Fruit fly (Drosophila melanogaster) whole organism, embryonic: ENCODE measurements around the gene cic.

Experiments
- CG11723 ChIP-seq: fragments of 200-800 bp; sonication (Bioruptor generic); optimal IDR thresholded peaks from 2 replicates; lab custom pipeline; 2017; ENCODE audit warnings: missing biosample characterization, mild to moderate bottlenecking, missing genetic modification characterization
- CG12391 ChIP-seq: fragments of 200-800 bp; sonication (Bioruptor generic); optimal IDR thresholded peaks from 3 replicates; lab custom pipeline; 2018; ENCODE audit warnings: missing biosample characterization, mild to moderate bottlenecking, missing genetic modification characterization, moderate library complexity
- CG12659 ChIP-seq: fragments of 200-800 bp; sonication (Bioruptor generic); optimal IDR thresholded peaks from 3 replicates; lab custom pipeline; 2017; ENCODE audit warnings: mild to moderate bottlenecking, missing biosample characterization, missing genetic modification reagents, missing genetic modification characterization
- CG13287 ChIP-seq: fragments of 200-800 bp; sonication (Bioruptor generic); IDR thresholded peaks from 2 replicates; pipeline ENCODE4 v1.3.6; 2022; ENCODE audit warnings: missing biosample characterization, missing genetic modification characterization; ENCODE audit not compliant: partially characterized antibody
- CG13624 ChIP-seq: fragments of 200-800 bp; sonication (Bioruptor generic); optimal IDR thresholded peaks from 2 replicates; lab custom pipeline; 2016; ENCODE audit warnings: missing biosample characterization, missing genetic modification characterization
- CG14667 ChIP-seq: fragments of 200-800 bp; sonication (Bioruptor generic); IDR thresholded peaks from 2 replicates; pipeline ENCODE4 v1.3.6; 2022; ENCODE audit warnings: missing biosample characterization, missing genetic modification characterization
- CG15601 ChIP-seq: fragments of 200-800 bp; sonication (Bioruptor generic); optimal IDR thresholded peaks from 3 replicates; lab custom pipeline; 2019; ENCODE audit warnings: missing biosample characterization, mild to moderate bottlenecking, missing genetic modification characterization, moderate library complexity
- CG17568 ChIP-seq: fragments of 200-800 bp; sonication (Bioruptor generic); optimal IDR thresholded peaks from 2 replicates; lab custom pipeline; 2018; ENCODE audit warnings: missing biosample characterization, mild to moderate bottlenecking, missing genetic modification characterization, moderate library complexity
- CG18011 ChIP-seq: fragments of 200-800 bp; sonication (Bioruptor generic); optimal IDR thresholded peaks from 2 replicates; lab custom pipeline; 2017; ENCODE audit warnings: missing biosample characterization, missing genetic modification characterization, mild to moderate bottlenecking, moderate library complexity, missing genotype
- CG2116 ChIP-seq: fragments of 200-800 bp; sonication (Bioruptor generic); optimal IDR thresholded peaks from 3 replicates; lab custom pipeline; 2018; ENCODE audit warnings: missing biosample characterization, mild to moderate bottlenecking, missing genetic modification characterization
- CG2678 ChIP-seq: fragments of 200-800 bp; sonication (Bioruptor generic); optimal IDR thresholded peaks from 3 replicates; lab custom pipeline; 2019; ENCODE audit warnings: missing biosample characterization, mild to moderate bottlenecking, missing genetic modification characterization, moderate library complexity
- CG34224 ChIP-seq: fragments of 200-800 bp; sonication (Bioruptor generic); IDR thresholded peaks from 3 replicates; pipeline ENCODE4 v1.3.6; 2022; ENCODE audit warnings: missing biosample characterization, missing genetic modification characterization; ENCODE audit not compliant: partially characterized antibody
- CG34376 ChIP-seq: fragments of 200-800 bp; sonication (Bioruptor generic); optimal IDR thresholded peaks from 2 replicates; lab custom pipeline; 2018; ENCODE audit warnings: missing biosample characterization, mild to moderate bottlenecking, missing genetic modification characterization
- CG8924 ChIP-seq: fragments of 200-800 bp; optimal IDR thresholded peaks from 3 replicates; lab custom pipeline; 2019; ENCODE audit warnings: missing biosample characterization, mild to moderate bottlenecking, missing genetic modification characterization, moderate library complexity
- Camta ChIP-seq: fragments of 200-800 bp; sonication (Bioruptor generic); optimal IDR thresholded peaks from 2 replicates; lab custom pipeline; 2016; ENCODE audit warnings: missing biosample characterization, missing genetic modification characterization
- Deaf1 ChIP-seq: fragments of 200-800 bp; optimal IDR thresholded peaks from 3 replicates; lab custom pipeline; 2019; ENCODE audit warnings: missing biosample characterization, mild to moderate bottlenecking, missing genetic modification characterization, moderate library complexity
- Dref ChIP-seq: fragments of 200-800 bp; sonication (Bioruptor generic); IDR thresholded peaks from 2 replicates; pipeline ENCODE4 v1.3.6; 2022; ENCODE audit warnings: missing biosample characterization, missing genetic modification characterization
- ERR ChIP-seq: fragments of 200-800 bp; sonication (Bioruptor generic); optimal IDR thresholded peaks from 2 replicates; lab custom pipeline; 2016; ENCODE audit warnings: missing biosample characterization, missing genetic modification characterization
- Elba2 ChIP-seq: fragments of 200-800 bp; sonication (Bioruptor generic); optimal IDR thresholded peaks from 3 replicates; lab custom pipeline; 2016; ENCODE audit warnings: missing biosample characterization, missing genetic modification characterization
- Jarid2 ChIP-seq: fragments of 200-800 bp; sonication (Bioruptor generic); optimal IDR thresholded peaks from 3 replicates; lab custom pipeline; 2017; ENCODE audit warnings: mild to moderate bottlenecking, missing biosample characterization, missing genetic modification reagents, missing genetic modification characterization
- Lhr ChIP-seq: fragments of 200-800 bp; sonication (Bioruptor generic); optimal IDR thresholded peaks from 3 replicates; lab custom pipeline; 2017; ENCODE audit warnings: mild to moderate bottlenecking, missing biosample characterization, missing genetic modification reagents, missing genetic modification characterization
- Pdp1 ChIP-seq, 2 experiments: fragments of 200-800 bp; sonication (Bioruptor generic); optimal IDR thresholded peaks; 3 replicates each; lab custom pipeline; 2016; ENCODE audit warnings: missing biosample characterization in 2 of 2, missing genetic modification characterization in 2 of 2, mild to moderate bottlenecking in 1 of 2, moderate library complexity in 1 of 2
- Scr ChIP-seq: fragments of 200-800 bp; sonication (Bioruptor generic); IDR thresholded peaks from 2 replicates; pipeline ENCODE4 v1.3.6; 2022; ENCODE audit warnings: missing biosample characterization, missing genetic modification characterization; ENCODE audit not compliant: partially characterized antibody
- Six4 ChIP-seq: fragments of 200-800 bp; sonication (Bioruptor generic); optimal IDR thresholded peaks from 2 replicates; lab custom pipeline; 2016; ENCODE audit warnings: missing biosample characterization, missing genetic modification characterization
- ab ChIP-seq: fragments of 200-800 bp; sonication (Bioruptor generic); optimal IDR thresholded peaks from 2 replicates; lab custom pipeline; 2016; ENCODE audit warnings: missing biosample characterization, missing genetic modification characterization
- ash1 ChIP-seq: fragments of 200-800 bp; sonication (Bioruptor generic); optimal IDR thresholded peaks from 2 replicates; lab custom pipeline; 2018; ENCODE audit warnings: missing biosample characterization, mild to moderate bottlenecking, missing genetic modification characterization
- az2 ChIP-seq: fragments of 200-800 bp; sonication (Bioruptor generic); optimal IDR thresholded peaks from 3 replicates; lab custom pipeline; 2016; ENCODE audit warnings: missing biosample characterization, missing genetic modification characterization
- dan ChIP-seq: fragments of 200-800 bp; sonication (Bioruptor generic); IDR thresholded peaks from 2 replicates; pipeline ENCODE4 v1.3.6; 2022; ENCODE audit warnings: missing biosample characterization, missing genetic modification characterization
- dm ChIP-seq: fragments of 200-800 bp; sonication (Bioruptor generic); optimal IDR thresholded peaks from 3 replicates; lab custom pipeline; 2016; ENCODE audit warnings: missing biosample characterization, missing genetic modification characterization
- dpn ChIP-seq, 2 experiments: fragments of 200-800 bp; sonication (Bioruptor generic); optimal IDR thresholded peaks; 3 replicates each; lab custom pipeline; 2016; ENCODE audit warnings: missing biosample characterization in 2 of 2, missing genetic modification characterization in 2 of 2
- dysf ChIP-seq: fragments of 200-800 bp; sonication (Bioruptor generic); IDR thresholded peaks from 3 replicates; pipeline ENCODE4 v1.3.6; 2022; ENCODE audit warnings: missing biosample characterization, missing genetic modification characterization
- exex ChIP-seq: fragments of 200-800 bp; sonication (Bioruptor generic); optimal IDR thresholded peaks from 4 replicates; lab custom pipeline; 2018; ENCODE audit warnings: missing biosample characterization, mild to moderate bottlenecking, missing genetic modification characterization, moderate library complexity
- fd96Cb ChIP-seq: fragments of 200-800 bp; sonication (Bioruptor generic); optimal IDR thresholded peaks from 2 replicates; lab custom pipeline; 2018; ENCODE audit warnings: missing biosample characterization, mild to moderate bottlenecking, missing genetic modification characterization, moderate library complexity
- gem ChIP-seq: fragments of 200-800 bp; sonication (Bioruptor generic); optimal IDR thresholded peaks from 2 replicates; lab custom pipeline; 2019; ENCODE audit warnings: missing biosample characterization, mild to moderate bottlenecking, missing genetic modification characterization, moderate library complexity
- grn ChIP-seq: fragments of 200-800 bp; sonication (Bioruptor generic); optimal IDR thresholded peaks from 3 replicates; lab custom pipeline; 2017; ENCODE audit warnings: missing biosample characterization, missing genetic modification characterization
- hth ChIP-seq: fragments of >200 bp; optimal IDR thresholded peaks from 2 replicates; lab custom pipeline; 2017; ENCODE audit warnings: inconsistent platforms
- mirr ChIP-seq: fragments of 200-800 bp; sonication (Bioruptor generic); optimal IDR thresholded peaks from 3 replicates; lab custom pipeline; 2018; ENCODE audit warnings: missing biosample characterization, mild to moderate bottlenecking, missing genetic modification characterization
- onecut ChIP-seq: fragments of 200-800 bp; sonication (Bioruptor generic); IDR thresholded peaks from 2 replicates; pipeline ENCODE4 v1.3.6; 2022; ENCODE audit warnings: missing biosample characterization, missing genetic modification characterization
- org-1 ChIP-seq: fragments of 200-800 bp; sonication (Bioruptor generic); optimal IDR thresholded peaks from 2 replicates; lab custom pipeline; 2017; ENCODE audit warnings: missing biosample characterization, missing genetic modification characterization
- otp ChIP-seq: fragments of 200-800 bp; sonication (Bioruptor generic); IDR thresholded peaks from 3 replicates; pipeline ENCODE4, ENCODE4 v1.3.6; 2022; ENCODE audit warnings: missing biosample characterization, missing genetic modification characterization
- prd ChIP-seq, 3 experiments: fragments of >200 bp in 2 of 3; fragments of 200-800 bp in 1 of 3; sonication (Bioruptor generic) in 1 of 3; optimal IDR thresholded peaks in 2 of 3; IDR thresholded peaks in 1 of 3; 2 replicates in 2 of 3; 3 replicates in 1 of 3; pipeline versions ENCODE4 v1.3.6 to Lab custom; 2017 to 2022; ENCODE audit warnings: missing biosample characterization in 1 of 3, missing genetic modification characterization in 1 of 3
- ranshi ChIP-seq: fragments of 200-800 bp; sonication (Bioruptor generic); IDR thresholded peaks from 2 replicates; pipeline ENCODE4 v1.3.6; 2022; ENCODE audit warnings: missing biosample characterization, missing genetic modification characterization
- shn ChIP-seq: fragments of 200-800 bp; sonication (Bioruptor generic); optimal IDR thresholded peaks from 3 replicates; lab custom pipeline; 2016; ENCODE audit warnings: missing biosample characterization, missing genetic modification characterization
- ssp ChIP-seq: fragments of 200-800 bp; sonication (Bioruptor generic); IDR thresholded peaks from 2 replicates; pipeline ENCODE4 v1.3.6; 2022; ENCODE audit warnings: missing biosample characterization, missing genetic modification characterization
- sug ChIP-seq: fragments of 200-800 bp; optimal IDR thresholded peaks from 2 replicates; lab custom pipeline; 2019; ENCODE audit warnings: missing biosample characterization, mild to moderate bottlenecking, missing genetic modification characterization, moderate library complexity
- tin ChIP-seq: fragments of 200-800 bp; sonication (Bioruptor generic); optimal IDR thresholded peaks from 3 replicates; lab custom pipeline; 2016; ENCODE audit warnings: missing biosample characterization, missing genetic modification characterization
- tna ChIP-seq: fragments of 200-800 bp; sonication (Bioruptor generic); IDR thresholded peaks from 2 replicates; pipeline ENCODE4 v1.3.6; 2022; ENCODE audit warnings: missing biosample characterization, missing genetic modification characterization; ENCODE audit not compliant: partially characterized antibody

The cic gene

DNA sequence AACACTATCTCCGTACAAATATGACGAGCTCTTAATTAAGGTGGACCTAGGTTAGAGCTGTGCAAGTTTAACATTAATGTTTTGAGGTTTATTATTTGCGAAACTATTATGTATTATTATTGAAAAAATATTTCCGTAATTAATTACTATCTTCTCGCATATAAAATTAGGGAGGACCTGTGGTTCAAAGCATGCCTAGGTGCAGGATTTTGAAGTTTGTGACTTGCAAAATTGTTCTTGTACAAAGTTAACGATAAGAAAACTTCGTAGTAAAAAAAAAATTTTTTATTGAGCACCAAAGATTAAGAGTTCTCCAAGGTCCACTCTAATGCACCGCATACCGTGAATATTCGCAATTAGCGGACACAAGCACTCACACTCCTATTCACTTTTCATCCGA lies 60.3 kb downstream of the cic start (continued):
- peak; percentile 56 for TF ChIP-seq ranshi
- TF ChIP-seq CG12659 (GFP tag; lab: Kevin White, UChicago): no peak

DNA sequence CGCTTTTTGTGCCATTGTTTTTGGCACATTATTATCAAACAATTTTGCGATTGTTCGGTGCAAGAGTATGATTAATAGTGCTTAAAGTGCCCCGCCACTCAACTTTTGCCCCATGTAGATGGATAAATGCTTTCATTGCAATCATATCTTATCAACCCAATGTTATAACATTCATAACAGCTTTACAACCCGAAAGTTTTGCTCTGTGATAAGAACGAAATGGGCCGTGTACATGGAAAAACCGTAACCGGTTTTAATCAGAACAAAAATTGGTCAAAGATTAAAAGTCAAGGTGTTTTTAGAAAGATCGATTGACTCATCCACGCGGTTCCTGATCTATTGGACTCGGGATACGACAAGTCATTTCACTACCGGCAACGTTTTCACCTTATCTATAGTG lies 64.0 kb downstream of the cic start:
- TF ChIP-seq grn (GFP tag; lab: Kevin White, UChicago) (peak; percentile 53), otp (GFP tag; lab: Robert Waterston, UW) (no peak), ssp (GFP tag; lab: Robert Waterston, UW) (no peak), exex (tag; lab: Kevin White, UChicago) (peak; percentile 75), ash1 (no peak), CG15601 (tag; lab: Kevin White, UChicago) (no peak), mirr (GFP tag; lab: Kevin White, UChicago) (peak; percentile 66), shn (GFP tag; lab: Kevin White, UChicago) (no peak), Pdp1 (GFP tag; optimal IDR thresholded peaks at IDR 0.05; lab: Kevin White, UChicago) (peak in 1 of 2 experiments; percentile 66), prd (optimal IDR thresholded peaks at IDR 0.05; lab: Kevin White, UChicago) (no peak), prd (GFP tag; IDR thresholded peaks at IDR 0.05; lab: Robert Waterston, UW) (no peak), Deaf1 (no peak), CG34376 (GFP tag; lab: Kevin White, UChicago) (peak; percentile 46), CG18011 (GFP tag; lab: Kevin White, UChicago) (no peak), CG13624 (GFP tag; lab: Kevin White, UChicago) (no peak), dpn (GFP tag; optimal IDR thresholded peaks at IDR 0.05; lab: Kevin White, UChicago) (no peak), CG2116 (no peak), sug (tag; lab: Kevin White, UChicago) (peak; percentile 76), az2 (GFP tag; lab: Kevin White, UChicago) (no peak), tna (GFP tag; lab: Robert Waterston, UW) (no peak), ab (GFP tag; lab: Kevin White, UChicago) (no peak), CG34224 (GFP tag; lab: Robert Waterston, UW) (no peak), Six4 (GFP tag; lab: Kevin White, UChicago) (no peak), gem (tag; lab: Kevin White, UChicago) (peak; percentile 54)
- TF ChIP-seq, all 482 proteins: peak for 7

DNA sequence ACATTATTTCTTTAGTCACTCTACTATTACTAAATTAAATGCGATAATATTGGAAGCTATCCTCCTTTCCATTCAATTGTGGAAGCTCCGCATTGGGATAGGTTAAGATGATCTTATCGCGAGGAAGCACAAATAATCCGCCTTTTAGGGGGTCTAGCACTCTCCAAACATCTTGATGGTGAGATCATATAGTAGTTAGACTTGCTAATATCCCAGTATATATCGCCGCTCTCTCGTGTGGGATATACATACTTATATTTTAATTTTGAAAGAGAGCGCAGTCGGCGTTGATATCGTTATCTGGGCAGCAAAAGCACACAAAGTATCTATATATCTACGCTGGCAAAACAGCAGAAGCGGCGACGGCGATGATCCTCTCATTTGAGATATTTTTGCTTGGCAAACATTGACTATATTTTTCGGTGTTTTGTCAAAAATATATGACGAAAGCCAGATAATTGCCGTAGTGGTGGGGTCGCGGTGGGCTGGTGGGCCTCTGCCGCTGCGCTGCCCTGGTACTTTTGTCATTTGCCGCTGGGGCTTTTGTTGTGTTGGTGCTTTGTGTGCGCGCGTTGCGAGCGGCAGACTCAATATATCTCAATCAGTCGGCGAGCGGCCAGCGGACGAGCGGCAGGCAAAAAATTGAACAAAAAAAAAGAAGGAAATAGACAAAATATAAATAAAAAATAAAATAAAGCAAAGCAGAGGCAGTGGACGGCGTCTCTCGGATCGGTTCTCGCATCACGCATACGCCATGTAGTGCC lies 65.0 kb downstream of the cic start:
- TF ChIP-seq ERR (GFP tag; lab: Kevin White, UChicago) (no peak), dysf (no peak), CG14667 (no peak), CG13287 (GFP tag; lab: Robert Waterston, UW) (0 out of 2 replicates have a peak, but pooled peaks have one; percentile 29), Dref (GFP tag; lab: Robert Waterston, UW) (no peak), Elba2 (GFP tag; lab: Kevin White, UChicago) (no peak), CG8924 (no peak), org-1 (GFP tag; lab: Kevin White, UChicago) (no peak), Jarid2 (GFP tag; lab: Kevin White, UChicago) (no peak), Scr (GFP tag; lab: Robert Waterston, UW) (no peak), hth (lab: Kevin White, UChicago) (no peak), fd96Cb (tag; lab: Kevin White, UChicago) (no peak), tin (GFP tag; lab: Kevin White, UChicago) (no peak), dm (GFP tag; lab: Kevin White, UChicago) (no peak), CG11723 (GFP tag; lab: Kevin White, UChicago) (no peak), Camta (no peak), CG17568 (no peak), CG12391 (tag; lab: Kevin White, UChicago) (no peak), CG2678 (tag; lab: Kevin White, UChicago) (peak; percentile 16), Lhr (no peak), dan (no peak), onecut (GFP tag; lab: Robert Waterston, UW) (no peak)
